Worm (Caenorhabditis elegans): ENCODE measurements around the gene K08D12.4.

DNA sequence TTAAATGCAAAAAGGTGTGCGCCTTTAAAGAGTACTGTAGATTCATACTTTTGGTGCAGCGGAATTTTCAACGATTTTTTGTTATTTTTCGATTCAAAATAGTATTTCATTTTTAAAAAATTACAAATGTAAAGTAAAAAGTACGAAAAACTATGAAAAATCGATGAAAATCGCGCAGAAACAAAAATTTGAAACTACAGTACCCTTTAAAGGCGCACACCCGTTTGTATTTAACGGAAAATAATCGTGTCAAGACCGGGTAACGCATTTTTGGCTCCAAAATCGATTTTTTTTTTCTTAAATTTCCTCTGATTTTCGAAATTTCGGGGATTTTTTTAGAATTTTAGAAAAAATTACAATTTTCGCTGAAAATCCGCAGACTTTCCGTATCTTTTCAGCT lies 864 bp downstream of the K08D12.4 start:
- TF ChIP-seq nhr-237 (tag; optimal IDR thresholded peaks at IDR 0.05), result no peak
- no peak for TF ChIP-seq mep-1 (tag; optimal IDR thresholded peaks at IDR 0.05)
- TF ChIP-seq elt-1 (tag; optimal IDR thresholded peaks at IDR 0.05; ENCODE audit: borderline replicate concordance, insufficient read depth), result no peak
- no peak for TF ChIP-seq snpc-4 (tag; optimal IDR thresholded peaks at IDR 0.05)
- no peak for TF ChIP-seq unc-62 (GFP tag; optimal IDR thresholded peaks at IDR 0.05)
- TF ChIP-seq unc-39 (tag; optimal IDR thresholded peaks at IDR 0.05), result no peak
- no peak for TF ChIP-seq nhr-28 (tag; optimal IDR thresholded peaks at IDR 0.05)
- no peak for TF ChIP-seq ces-1 (GFP tag; optimal IDR thresholded peaks at IDR 0.05)
- TF ChIP-seq pha-4 (tag; optimal IDR thresholded peaks at IDR 0.05), result no peak
- TF ChIP-seq nhr-2 (tag; optimal IDR thresholded peaks at IDR 0.05), result no peak
- no peak for TF ChIP-seq ceh-43 (GFP tag; optimal IDR thresholded peaks at IDR 0.05)
- TF ChIP-seq cnd-1 (tag; optimal IDR thresholded peaks at IDR 0.05), result no peak
- no peak for TF ChIP-seq bed-3 (GFP tag; optimal IDR thresholded peaks at IDR 0.05)
